Worm (Caenorhabditis elegans) whole organism, young adult: ENCODE measurements around the gene tag-275.

Source experiments
- B0019.2 ChIP-seq: fragments of 200-800 bp; sonication (Bioruptor generic); conservative IDR thresholded peaks from 2 replicates; pipeline ENCODE4 v1.3.6; 2022; ENCODE audit warnings: missing genetic modification reagents, missing genetic modification characterization, missing compliant biosample characterization
- B0336.3 ChIP-seq: fragments of 200-800 bp; sonication (Bioruptor generic); IDR thresholded peaks from 2 replicates; pipeline ENCODE4 v1.3.6; 2022; ENCODE audit warnings: missing genetic modification characterization, missing compliant biosample characterization
- C06A6.2 ChIP-seq: fragments of 200-800 bp; sonication (Bioruptor generic); conservative IDR thresholded peaks from 2 replicates; pipeline ENCODE4 v1.3.6; 2022; ENCODE audit warnings: missing genetic modification characterization, missing compliant biosample characterization
- C17E4.6 ChIP-seq: fragments of 200-800 bp; sonication (Bioruptor generic); IDR thresholded peaks from 2 replicates; pipeline ENCODE4 v1.3.6; 2022; ENCODE audit warnings: missing genetic modification reagents, missing genetic modification characterization, missing compliant biosample characterization
- F39B2.1 ChIP-seq: fragments of 200-800 bp; sonication (Bioruptor generic); IDR thresholded peaks from 2 replicates; pipeline ENCODE4 v1.3.6; 2022; ENCODE audit warnings: missing genetic modification reagents, missing genetic modification characterization, missing compliant biosample characterization
- F52B5.7 ChIP-seq: sonication (generic microtip); optimal IDR thresholded peaks from 2 replicates; lab custom pipeline; 2016; ENCODE audit warnings: mild to moderate bottlenecking, missing genetic modification characterization, missing compliant biosample characterization
- F57C9.4 ChIP-seq: sonication (generic microtip); optimal IDR thresholded peaks from 2 replicates; lab custom pipeline; 2017; ENCODE audit warnings: mild to moderate bottlenecking, missing genetic modification characterization, missing compliant biosample characterization
- T07F8.4 ChIP-seq: sonication (generic microtip); optimal IDR thresholded peaks from 2 replicates; lab custom pipeline; 2016; ENCODE audit warnings: mild to moderate bottlenecking, missing genetic modification characterization, moderate library complexity, missing compliant biosample characterization
- Y79H2A.3 ChIP-seq: fragments of 200-800 bp; sonication (Bioruptor generic); conservative IDR thresholded peaks from 2 replicates; pipeline ENCODE4 v1.3.6; 2022; ENCODE audit warnings: missing genetic modification reagents, missing genetic modification characterization, missing compliant biosample characterization
- aptf-2 ChIP-seq: fragments of 200-800 bp; sonication (Bioruptor generic); conservative IDR thresholded peaks from 2 replicates; pipeline ENCODE4 v1.3.6; 2022; ENCODE audit warnings: missing genetic modification reagents, missing genetic modification characterization, missing compliant biosample characterization
- bed-2 ChIP-seq: fragments of 200-800 bp; sonication (Bioruptor generic); IDR thresholded peaks from 2 replicates; pipeline ENCODE4 v1.3.6; 2022; ENCODE audit warnings: missing genetic modification reagents, missing genetic modification characterization, missing compliant biosample characterization
- cebp-2 ChIP-seq: fragments of 200-800 bp; sonication (Bioruptor generic); IDR thresholded peaks from 2 replicates; pipeline ENCODE4 v1.3.6; 2022; ENCODE audit warnings: missing genetic modification characterization, missing compliant biosample characterization
- ceh-27 ChIP-seq: fragments of 200-800 bp; sonication (Bioruptor generic); optimal IDR thresholded peaks from 2 replicates; lab custom pipeline; 2018; ENCODE audit warnings: mild to moderate bottlenecking, missing genetic modification characterization, moderate library complexity, missing compliant biosample characterization
- ceh-40 ChIP-seq: fragments of 200-800 bp; sonication (Bioruptor generic); IDR thresholded peaks from 2 replicates; pipeline ENCODE4 v1.3.6; 2022; ENCODE audit warnings: missing genetic modification characterization, missing compliant biosample characterization
- chd-7 ChIP-seq: sonication (generic microtip); optimal IDR thresholded peaks from 2 replicates; lab custom pipeline; 2016; ENCODE audit warnings: mild to moderate bottlenecking, missing genetic modification characterization, moderate library complexity, missing compliant biosample characterization
- dpff-1 ChIP-seq: sonication (generic microtip); optimal IDR thresholded peaks from 2 replicates; lab custom pipeline; 2017; ENCODE audit warnings: mild to moderate bottlenecking, missing genetic modification characterization, missing compliant biosample characterization
- egl-18 ChIP-seq: fragments of 200-800 bp; sonication (Bioruptor generic); IDR thresholded peaks from 2 replicates; pipeline ENCODE4 v1.3.6; 2022; ENCODE audit warnings: missing genetic modification reagents, missing genetic modification characterization, missing compliant biosample characterization
- egrh-3 ChIP-seq: fragments of 200-800 bp; sonication (Bioruptor generic); IDR thresholded peaks from 2 replicates; pipeline ENCODE4 v1.3.6; 2022; ENCODE audit warnings: missing genetic modification reagents, missing genetic modification characterization, missing compliant biosample characterization
- hmg-1.2 ChIP-seq: fragments of 200-800 bp; sonication (Bioruptor generic); IDR thresholded peaks from 2 replicates; pipeline ENCODE4 v1.3.6; 2022; ENCODE audit warnings: missing genetic modification reagents, missing genetic modification characterization, missing compliant biosample characterization
- hmg-20 ChIP-seq: fragments of 200-800 bp; sonication (Bioruptor generic); IDR thresholded peaks from 2 replicates; pipeline ENCODE4 v1.3.6; 2022; ENCODE audit warnings: missing genetic modification reagents, missing genetic modification characterization, missing compliant biosample characterization
- hsf-1 ChIP-seq: fragments of 200-800 bp; sonication (Bioruptor generic); IDR thresholded peaks from 2 replicates; pipeline ENCODE4 v1.3.6; 2022; ENCODE audit warnings: missing genetic modification reagents, missing genetic modification characterization, missing compliant biosample characterization
- lag-1 ChIP-seq: fragments of 200-800 bp; sonication (Bioruptor generic); IDR thresholded peaks from 2 replicates; pipeline ENCODE4 v1.3.6; 2022; ENCODE audit warnings: missing genetic modification reagents, missing genetic modification characterization, missing compliant biosample characterization
- lin-35 ChIP-seq, 3 experiments: fragments of 150-350 bp in 2 of 3; sonication (generic microtip) in 1 of 3; optimal IDR thresholded peaks; 2 replicates each; lab custom pipeline; 2014 to 2018; ENCODE audit warnings: missing biosample characterization in 3 of 3, missing genetic modification characterization in 3 of 3, missing genetic modification reagents in 3 of 3
- lir-1 ChIP-seq: fragments of 200-800 bp; sonication (Bioruptor generic); conservative IDR thresholded peaks from 2 replicates; pipeline ENCODE4 v1.3.6; 2022; ENCODE audit warnings: missing genetic modification reagents, missing genetic modification characterization, missing compliant biosample characterization
- lsl-1 ChIP-seq: fragments of 200-800 bp; sonication (Bioruptor generic); optimal IDR thresholded peaks from 2 replicates; lab custom pipeline; 2018; ENCODE audit warnings: mild to moderate bottlenecking, missing genetic modification characterization, moderate library complexity, missing compliant biosample characterization
- madf-6 ChIP-seq: fragments of 200-800 bp; sonication (Bioruptor generic); IDR thresholded peaks from 2 replicates; pipeline ENCODE4 v1.3.6; 2022; ENCODE audit warnings: missing genetic modification reagents, missing genetic modification characterization, missing compliant biosample characterization
- mxl-1 ChIP-seq: sonication (generic microtip); optimal IDR thresholded peaks from 2 replicates; lab custom pipeline; 2016; ENCODE audit warnings: missing genetic modification characterization, missing compliant biosample characterization
- nhr-120 ChIP-seq: fragments of 200-800 bp; sonication (Bioruptor generic); IDR thresholded peaks from 2 replicates; pipeline ENCODE4 v1.3.6; 2022; ENCODE audit warnings: missing genetic modification characterization, missing compliant biosample characterization
- nhr-179 ChIP-seq: sonication (generic microtip); optimal IDR thresholded peaks from 2 replicates; lab custom pipeline; 2016; ENCODE audit warnings: mild to moderate bottlenecking, missing genetic modification characterization, missing compliant biosample characterization
- pbrm-1 ChIP-seq: fragments of 200-800 bp; sonication (Bioruptor generic); IDR thresholded peaks from 2 replicates; pipeline ENCODE4 v1.3.6; 2022; ENCODE audit warnings: missing genetic modification reagents, missing genetic modification characterization, missing compliant biosample characterization
- rec-8 ChIP-seq, 2 experiments: sonication (generic microtip); optimal IDR thresholded peaks; 2 replicates each; lab custom pipeline; 2016; ENCODE audit warnings: mild to moderate bottlenecking in 2 of 2, missing genetic modification characterization in 2 of 2, missing genetic modification reagents in 2 of 2, missing genotype in 2 of 2, missing biosample characterization in 1 of 2, missing compliant biosample characterization in 1 of 2, moderate library complexity in 1 of 2
- repo-1 ChIP-seq: sonication (generic microtip); optimal IDR thresholded peaks from 2 replicates; lab custom pipeline; 2017; ENCODE audit warnings: mild to moderate bottlenecking, missing genetic modification characterization, missing compliant biosample characterization
- rpc-1 ChIP-seq, 2 experiments: fragments of 150-350 bp in 1 of 2; sonication (generic microtip) in 1 of 2; optimal IDR thresholded peaks; 2 replicates each; lab custom pipeline; 2014 to 2018; ENCODE audit warnings: missing biosample characterization in 1 of 2, missing genetic modification characterization in 1 of 2, missing genetic modification reagents in 1 of 2, missing genotype in 1 of 2
- tbp1 ChIP-seq: fragments of 200-800 bp; sonication (Bioruptor generic); optimal IDR thresholded peaks from 2 replicates; lab custom pipeline; 2018; ENCODE audit warnings: mild to moderate bottlenecking, missing genetic modification characterization, missing compliant biosample characterization
- unc-62 ChIP-seq: fragments of 150-350 bp; optimal IDR thresholded peaks from 2 replicates; lab custom pipeline; 2014; ENCODE audit warnings: missing biosample characterization, missing genetic modification reagents, missing genetic modification characterization
- ztf-22 ChIP-seq: fragments of 200-800 bp; sonication (Bioruptor generic); optimal IDR thresholded peaks from 2 replicates; lab custom pipeline; 2018; ENCODE audit warnings: mild to moderate bottlenecking, missing genetic modification characterization, moderate library complexity, missing compliant biosample characterization

tag-275 gene

DNA sequence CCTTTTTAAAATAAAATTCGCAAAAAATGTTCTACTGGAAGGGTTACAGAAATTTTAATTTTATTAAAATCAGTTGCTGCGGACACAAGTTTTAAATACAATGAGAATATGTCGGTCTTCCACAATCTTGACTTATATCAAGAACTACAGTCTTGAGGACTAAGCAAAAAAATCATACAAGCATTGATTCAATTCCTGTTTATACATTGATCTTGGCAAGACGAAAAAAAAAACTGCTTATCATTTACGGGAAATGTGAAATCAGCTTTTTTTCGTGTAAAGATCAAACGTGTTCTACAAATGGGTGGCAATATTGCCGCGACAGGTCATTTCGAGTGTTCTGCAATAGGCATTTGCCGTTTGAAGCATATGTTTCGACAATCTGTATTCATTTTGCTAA, 34.4 kb upstream of the tag-275 start, which contains the start of gene T13C5.2:
T13C5.2 (plus strand) TSS at position 301 of the 400 bp plus-strand sequence.
- no peak for TF ChIP-seq lag-1
- TF ChIP-seq aptf-2, result no peak
- no peak for TF ChIP-seq F57C9.4
- TF ChIP-seq rpc-1 (optimal IDR thresholded peaks at IDR 0.05; lab: Kevin White, UChicago), result no peak
- no peak for TF ChIP-seq rpc-1 (tag; optimal IDR thresholded peaks at IDR 0.05; lab: Kevin White, UChicago)
- no peak for TF ChIP-seq C06A6.2 (GFP tag; lab: Robert Waterston, UW)
- no peak for TF ChIP-seq nhr-120 (GFP tag; lab: Robert Waterston, UW)
- no peak for TF ChIP-seq F52B5.7
- no peak for TF ChIP-seq hsf-1
- no peak for TF ChIP-seq cebp-2 (GFP tag; lab: Robert Waterston, UW)
- TF ChIP-seq nhr-179 (tag; lab: Kevin White, UChicago), result no peak
- TF ChIP-seq hmg-20 (GFP tag; lab: Robert Waterston, UW), result no peak
- no peak for TF ChIP-seq C17E4.6
- no peak for TF ChIP-seq lsl-1
- TF ChIP-seq B0336.3 (GFP tag; lab: Robert Waterston, UW), result no peak
- no peak for TF ChIP-seq pbrm-1 (GFP tag; lab: Robert Waterston, UW)

DNA sequence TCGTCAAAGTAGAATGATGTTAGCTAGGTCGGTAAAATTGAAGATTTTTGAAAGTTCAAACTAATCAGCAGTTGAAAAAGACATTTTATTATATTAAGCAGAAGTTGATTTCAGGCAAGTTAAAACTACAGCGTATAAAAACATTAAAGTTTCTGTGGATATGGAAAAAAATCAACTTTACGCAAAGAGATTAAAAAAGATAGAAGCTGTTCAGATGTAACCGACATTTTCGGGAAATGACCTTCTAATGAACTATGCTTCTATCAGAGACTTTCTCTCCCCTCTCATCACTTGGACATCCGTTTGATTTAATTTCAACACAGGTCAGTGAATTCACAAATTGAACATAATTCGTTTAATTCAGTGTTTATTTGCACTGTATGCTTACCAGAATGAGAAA, 29.9 kb upstream of the tag-275 start, which contains the start of gene T13C5.7:
T13C5.7 (plus strand) TSS at position 301 of the 400 bp plus-strand sequence.
- TF ChIP-seq hmg-1.2 (GFP tag; lab: Robert Waterston, UW) (no peak), ztf-22 (GFP tag; lab: Kevin White, UChicago) (no peak), mxl-1 (tag; lab: Kevin White, UChicago) (no peak), T07F8.4 (tag; lab: Kevin White, UChicago) (no peak), bed-2 (GFP tag; lab: Robert Waterston, UW) (no peak), Y79H2A.3 (no peak), lin-35 (GFP tag; optimal IDR thresholded peaks at IDR 0.05; lab: Kevin White, UChicago) (no peak), madf-6 (no peak), rec-8 (tag; optimal IDR thresholded peaks at IDR 0.05; lab: Kevin White, UChicago) (no peak), nhr-179 (tag; lab: Kevin White, UChicago) (no peak), ceh-40 (GFP tag; lab: Robert Waterston, UW) (no peak)

DNA sequence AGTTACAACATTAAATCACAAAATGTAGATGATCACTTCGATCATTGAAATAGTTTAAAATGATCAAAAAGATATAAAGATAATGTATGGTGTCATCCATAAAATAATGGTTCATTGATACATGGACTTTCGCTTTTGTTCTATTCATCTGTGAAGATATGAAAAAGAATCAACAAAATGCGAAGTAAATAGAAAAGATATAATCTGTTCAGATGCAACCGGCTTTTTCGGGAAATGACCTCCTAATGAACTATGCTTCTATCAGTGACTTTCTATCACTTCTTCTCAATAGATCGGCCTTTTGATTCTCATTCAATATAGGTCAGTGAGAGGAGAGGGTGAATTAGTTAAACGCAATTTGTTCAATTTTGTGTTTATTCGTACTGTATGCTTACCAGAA, 28.6 kb upstream of the tag-275 start:
- TF ChIP-seq tbp1 (GFP tag; lab: Kevin White, UChicago), result no peak
- TF ChIP-seq lir-1 (GFP tag; lab: Robert Waterston, UW), result no peak
- TF ChIP-seq chd-7 (tag; lab: Kevin White, UChicago), result no peak
- TF ChIP-seq dpff-1 (tag; lab: Kevin White, UChicago), result no peak
- TF ChIP-seq egrh-3 (GFP tag; lab: Robert Waterston, UW), result no peak
- TF ChIP-seq C17E4.6, result no peak
- no peak for TF ChIP-seq ceh-27 (GFP tag; lab: Kevin White, UChicago)
- TF ChIP-seq madf-6, result no peak
- TF ChIP-seq B0019.2, result no peak
- TF ChIP-seq egl-18 (GFP tag; lab: Robert Waterston, UW), result no peak
- no peak for TF ChIP-seq repo-1 (tag; lab: Kevin White, UChicago)
- no peak for TF ChIP-seq unc-62
- TF ChIP-seq F39B2.1 (GFP tag; lab: Robert Waterston, UW), result no peak
- no peak for TF ChIP-seq mxl-1 (tag; lab: Kevin White, UChicago)
